Worm (Caenorhabditis elegans) whole organism, L2 larva: ENCODE measurements around the gene srj-7.

Source experiments
- ceh-82 ChIP-seq: fragments of 150-350 bp; optimal IDR thresholded peaks from 2 replicates; lab custom pipeline; 2014; ENCODE audit warnings: missing biosample characterization, missing genetic modification characterization
- nhr-11 ChIP-seq: fragments of 150-350 bp; optimal IDR thresholded peaks from 2 replicates; lab custom pipeline; 2014; ENCODE audit warnings: missing biosample characterization, missing genetic modification characterization
- nhr-12 ChIP-seq: fragments of 150-350 bp; optimal IDR thresholded peaks from 2 replicates; lab custom pipeline; 2014; ENCODE audit warnings: missing biosample characterization, missing genetic modification characterization
- skn-1 ChIP-seq: sonication (generic microtip); optimal IDR thresholded peaks from 2 replicates; lab custom pipeline; 2017; ENCODE audit warnings: missing biosample characterization, missing genetic modification characterization
- unc-39 ChIP-seq: fragments of 150-350 bp; optimal IDR thresholded peaks from 2 replicates; lab custom pipeline; 2014; ENCODE audit warnings: missing biosample characterization, missing genetic modification characterization

DNA sequence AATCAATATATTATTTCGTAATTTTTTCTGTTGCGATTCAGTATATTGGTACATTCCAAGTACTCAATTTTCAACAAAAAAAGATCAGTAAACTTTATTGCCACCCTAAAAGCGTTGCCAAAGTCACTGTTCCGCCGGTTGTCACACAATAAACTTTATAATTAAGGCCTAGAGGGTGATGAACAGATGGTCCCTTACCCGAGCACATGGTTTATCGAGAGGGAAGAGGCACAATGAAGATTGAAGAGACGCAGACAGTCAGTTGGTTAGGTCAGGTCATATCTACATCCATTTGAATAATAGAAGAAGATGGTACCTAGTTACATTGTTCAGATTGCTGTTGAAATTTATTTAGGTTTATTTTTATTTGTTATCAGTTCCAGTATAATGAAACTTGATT, 12.0 kb downstream of the srj-7 start:
- TF ChIP-seq skn-1 (tag; lab: Kevin White, UChicago) (no peak), nhr-12 (no peak), nhr-11 (tag; lab: Kevin White, UChicago) (no peak), unc-39 (no peak), ceh-82 (tag; lab: Kevin White, UChicago) (no peak)
